Fruit fly (Drosophila melanogaster) whole organism, wandering third instar larva: ENCODE data around the gene Psf2.

Experiments
- Abd-B ChIP-seq: fragments of >200 bp; optimal IDR thresholded peaks from 2 replicates; lab custom pipeline; 2017; ENCODE audit warnings: missing biosample characterization, missing genetic modification characterization
- CG32264 ChIP-seq: fragments of 200-800 bp; sonication (Bioruptor generic); optimal IDR thresholded peaks from 2 replicates; lab custom pipeline; 2016; ENCODE audit warnings: missing biosample characterization, missing genetic modification characterization
- CG9705 ChIP-seq: fragments of 200-800 bp; sonication (Bioruptor generic); optimal IDR thresholded peaks from 2 replicates; lab custom pipeline; 2018; ENCODE audit warnings: missing biosample characterization, mild to moderate bottlenecking, missing genetic modification characterization
- CrebA ChIP-seq: fragments of 200-800 bp; sonication (Bioruptor generic); optimal IDR thresholded peaks from 2 replicates; lab custom pipeline; 2016; ENCODE audit warnings: missing biosample characterization, mild to moderate bottlenecking, missing genetic modification characterization, borderline replicate concordance
- Dfd ChIP-seq: fragments of >200 bp; optimal IDR thresholded peaks from 2 replicates; lab custom pipeline; 2017; ENCODE audit warnings: missing biosample characterization, missing genetic modification characterization
- Dif ChIP-seq: fragments of 200-275, 200-300 bp; sonication (Bioruptor generic); optimal IDR thresholded peaks from 2 replicates; lab custom pipeline; 2018; ENCODE audit warnings: missing biosample characterization, missing genetic modification characterization; ENCODE audit not compliant: partially characterized antibody
- GATAd ChIP-seq: sonication (Bioruptor generic); optimal IDR thresholded peaks from 2 replicates; lab custom pipeline; 2016; ENCODE audit warnings: missing biosample characterization, missing genetic modification characterization
- HLH106 ChIP-seq: fragments of 200-800 bp; optimal IDR thresholded peaks from 3 replicates; lab custom pipeline; 2019; ENCODE audit warnings: missing biosample characterization, mild to moderate bottlenecking, missing genetic modification characterization, moderate library complexity
- Hnf4 ChIP-seq: fragments of 200-800 bp; sonication (Bioruptor generic); optimal IDR thresholded peaks from 2 replicates; lab custom pipeline; 2016; ENCODE audit warnings: missing biosample characterization, mild to moderate bottlenecking, missing genetic modification characterization
- Hr78 ChIP-seq: fragments of >200 bp; optimal IDR thresholded peaks from 2 replicates; lab custom pipeline; 2017; ENCODE audit warnings: missing biosample characterization, missing genetic modification characterization
- Hr83 ChIP-seq: fragments of 200-300 bp; sonication (Bioruptor generic); optimal IDR thresholded peaks from 2 replicates; lab custom pipeline; 2016; ENCODE audit warnings: missing biosample characterization, mild to moderate bottlenecking, missing genetic modification characterization, moderate library complexity; ENCODE audit not compliant: poor library complexity, severe bottlenecking
- Jra ChIP-seq: sonication (Bioruptor generic); optimal IDR thresholded peaks from 2 replicates; lab custom pipeline; 2016; ENCODE audit warnings: missing biosample characterization, missing genetic modification characterization
- Mio ChIP-seq: sonication (Bioruptor generic); optimal IDR thresholded peaks from 2 replicates; lab custom pipeline; 2016; ENCODE audit warnings: missing biosample characterization, missing genetic modification characterization
- Myc ChIP-seq: fragments of >200 bp; optimal IDR thresholded peaks from 2 replicates; lab custom pipeline; 2017
- N ChIP-seq: fragments of >200 bp; optimal IDR thresholded peaks from 2 replicates; lab custom pipeline; 2018; ENCODE audit warnings: missing biosample characterization, missing external identifiers, missing genetic modification characterization
- OdsH ChIP-seq: fragments of 200-800 bp; sonication (Bioruptor generic); optimal IDR thresholded peaks from 2 replicates; lab custom pipeline; 2016; ENCODE audit warnings: missing biosample characterization, mild to moderate bottlenecking, missing genetic modification characterization
- Rel ChIP-seq, 2 experiments: fragments of 200-800 bp; sonication (Bioruptor generic) in 1 of 2; optimal IDR thresholded peaks; 2 replicates in 1 of 2; 3 replicates in 1 of 2; lab custom pipeline; 2016 to 2019; ENCODE audit warnings: mild to moderate bottlenecking in 2 of 2, missing biosample characterization in 2 of 2, missing genetic modification characterization in 2 of 2, moderate library complexity in 1 of 2
- Sp1 ChIP-seq: fragments of 200-800 bp; sonication (Bioruptor generic); optimal IDR thresholded peaks from 3 replicates; lab custom pipeline; 2019; ENCODE audit warnings: missing biosample characterization, mild to moderate bottlenecking, missing genetic modification characterization, moderate library complexity
- Vsx2 ChIP-seq: fragments of 200-300, 225-300 bp; sonication (Bioruptor generic); optimal IDR thresholded peaks from 2 replicates; lab custom pipeline; 2018; ENCODE audit warnings: missing biosample characterization, missing genetic modification characterization; ENCODE audit not compliant: partially characterized antibody
- br ChIP-seq: fragments of 200-800 bp; sonication (Bioruptor generic); optimal IDR thresholded peaks from 2 replicates; lab custom pipeline; 2016; ENCODE audit warnings: missing biosample characterization, missing genetic modification characterization
- brk ChIP-seq: fragments of 200-800 bp; sonication (Bioruptor generic); optimal IDR thresholded peaks from 2 replicates; lab custom pipeline; 2016; ENCODE audit warnings: missing biosample characterization, mild to moderate bottlenecking, missing genetic modification characterization
- dl ChIP-seq, 2 experiments: fragments of 175-275, 200-275 bp in 1 of 2; fragments of 200-275 bp in 1 of 2; sonication (Bioruptor generic); optimal IDR thresholded peaks; lab custom pipeline; 2018; ENCODE audit warnings: mild to moderate bottlenecking in 2 of 2, missing biosample characterization in 2 of 2, missing genetic modification characterization in 2 of 2, moderate library complexity in 2 of 2; ENCODE audit not compliant: partially characterized antibody in 2 of 2, insufficient read depth in 1 of 2
- dmrt93B ChIP-seq: fragments of 200-800 bp; sonication (Bioruptor generic); optimal IDR thresholded peaks from 2 replicates; lab custom pipeline; 2018; ENCODE audit warnings: missing biosample characterization, mild to moderate bottlenecking, missing genetic modification characterization
- dsf ChIP-seq: sonication (Bioruptor generic); optimal IDR thresholded peaks from 2 replicates; lab custom pipeline; 2016; ENCODE audit warnings: missing biosample characterization, missing genetic modification characterization, borderline replicate concordance
- ey ChIP-seq: fragments of 200-800 bp; sonication (Bioruptor generic); optimal IDR thresholded peaks from 2 replicates; lab custom pipeline; 2016; ENCODE audit warnings: missing biosample characterization, missing genetic modification characterization
- foxo ChIP-seq, 2 experiments: fragments of 200-800 bp; sonication (Bioruptor generic); optimal IDR thresholded peaks; 2 replicates in 1 of 2; 3 replicates in 1 of 2; lab custom pipeline; 2016 to 2017; ENCODE audit warnings: missing biosample characterization in 2 of 2, missing genetic modification characterization in 2 of 2
- fru ChIP-seq: fragments of 200-800 bp; sonication (Bioruptor generic); optimal IDR thresholded peaks from 3 replicates; lab custom pipeline; 2016; ENCODE audit warnings: missing biosample characterization, mild to moderate bottlenecking, missing genetic modification characterization
- h ChIP-seq: fragments of 200-800 bp; sonication (Bioruptor generic); optimal IDR thresholded peaks from 3 replicates; lab custom pipeline; 2016; ENCODE audit warnings: missing biosample characterization, mild to moderate bottlenecking, missing genetic modification characterization
- jim ChIP-seq: fragments of 175-275, 200-325 bp; sonication (Bioruptor generic); optimal IDR thresholded peaks from 2 replicates; lab custom pipeline; 2016; ENCODE audit warnings: missing biosample characterization, mild to moderate bottlenecking, missing genetic modification characterization
- lola ChIP-seq: fragments of >200 bp; optimal IDR thresholded peaks from 2 replicates; lab custom pipeline; 2017; ENCODE audit warnings: missing biosample characterization, missing genetic modification characterization
- pan ChIP-seq: fragments of >200 bp; optimal IDR thresholded peaks from 2 replicates; lab custom pipeline; 2017
- psq ChIP-seq: fragments of 200-800 bp; sonication (Bioruptor generic); optimal IDR thresholded peaks from 3 replicates; lab custom pipeline; 2017; ENCODE audit warnings: missing biosample characterization, mild to moderate bottlenecking, missing genetic modification characterization, moderate library complexity
- rgr ChIP-seq: fragments of 200-800 bp; sonication (Bioruptor generic); optimal IDR thresholded peaks from 3 replicates; lab custom pipeline; 2016; ENCODE audit warnings: missing biosample characterization, mild to moderate bottlenecking, missing genetic modification characterization
- sage ChIP-seq: fragments of 200-800 bp; sonication (Bioruptor generic); optimal IDR thresholded peaks from 2 replicates; lab custom pipeline; 2016; ENCODE audit warnings: missing biosample characterization, mild to moderate bottlenecking, missing genetic modification characterization
- sv ChIP-seq: fragments of 200-800 bp; sonication (Bioruptor generic); optimal IDR thresholded peaks from 3 replicates; lab custom pipeline; 2016; ENCODE audit warnings: missing biosample characterization, missing genetic modification characterization
- tai ChIP-seq: sonication (Bioruptor generic); optimal IDR thresholded peaks from 2 replicates; lab custom pipeline; 2016; ENCODE audit warnings: missing biosample characterization, missing genetic modification characterization
- usp ChIP-seq: fragments of >200 bp; optimal IDR thresholded peaks from 2 replicates; lab custom pipeline; 2017; ENCODE audit warnings: missing biosample characterization, missing genetic modification characterization
- woc ChIP-seq: sonication (Bioruptor generic); optimal IDR thresholded peaks from 2 replicates; lab custom pipeline; 2016; ENCODE audit warnings: missing biosample characterization, mild to moderate bottlenecking, missing genetic modification characterization

Psf2 gene

dm6 chr2L:4400653-4401052 is 13.5 kb upstream of the Psf2 start, which contains the start of gene CG33003:
Gene CG33003, plus strand, starts transcription at chr2L:4400953.
- TF ChIP-seq Dif (GFP tag; lab: Kevin White, UChicago) (no peak), N (GFP tag; lab: Kevin White, UChicago) (no peak), foxo (GFP tag; optimal IDR thresholded peaks at IDR 0.05; lab: Kevin White, UChicago) (no peak), fru (GFP tag; lab: Kevin White, UChicago) (no peak), Rel (GFP tag; optimal IDR thresholded peaks at IDR 0.05; lab: Kevin White, UChicago) (no peak), Rel (tag; optimal IDR thresholded peaks at IDR 0.05; lab: Kevin White, UChicago) (no peak), woc (no peak), psq (GFP tag; lab: Kevin White, UChicago) (no peak), sv (GFP tag; lab: Kevin White, UChicago) (no peak), Hnf4 (GFP tag; lab: Kevin White, UChicago) (no peak), ey (GFP tag; lab: Kevin White, UChicago) (no peak), CG32264 (GFP tag; lab: Kevin White, UChicago) (no peak), Dfd (GFP tag; lab: Kevin White, UChicago) (no peak), Jra (GFP tag; lab: Kevin White, UChicago) (no peak), Hr83 (no peak), br (GFP tag; lab: Kevin White, UChicago) (no peak)

- TF ChIP-seq dsf (GFP tag; lab: Kevin White, UChicago) (no peak), tai (GFP tag; lab: Kevin White, UChicago) (no peak), lola (GFP tag; lab: Kevin White, UChicago) (no peak), fru (GFP tag; lab: Kevin White, UChicago) (no peak), Sp1 (GFP tag; lab: Kevin White, UChicago) (no peak), Dif (GFP tag; lab: Kevin White, UChicago) (no peak), Hr83 (no peak), ey (GFP tag; lab: Kevin White, UChicago) (no peak), Rel (GFP tag; optimal IDR thresholded peaks at IDR 0.05; lab: Kevin White, UChicago) (no peak), Rel (tag; optimal IDR thresholded peaks at IDR 0.05; lab: Kevin White, UChicago) (no peak), h (GFP tag; lab: Kevin White, UChicago) (no peak), Vsx2 (no peak), Dfd (GFP tag; lab: Kevin White, UChicago) (no peak), br (GFP tag; lab: Kevin White, UChicago) (no peak), sv (GFP tag; lab: Kevin White, UChicago) (peak; percentile 20), CG9705 (GFP tag; lab: Kevin White, UChicago) (peak; percentile 4), jim (GFP tag; lab: Kevin White, UChicago) (no peak), dl (GFP tag; optimal IDR thresholded peaks at IDR 0.05; lab: Kevin White, UChicago; ENCODE audit: insufficient read depth in 1 of 2, partially characterized antibody in 2 of 2) (no peak), Mio (GFP tag; lab: Kevin White, UChicago) (no peak), foxo (GFP tag; optimal IDR thresholded peaks at IDR 0.05; lab: Kevin White, UChicago) (no peak), psq (GFP tag; lab: Kevin White, UChicago) (peak; percentile 29), woc (no peak), CG32264 (GFP tag; lab: Kevin White, UChicago) (no peak), Hr78 (no peak), sage (GFP tag; lab: Kevin White, UChicago) (no peak), brk (GFP tag; lab: Kevin White, UChicago) (no peak), GATAd (GFP tag; lab: Kevin White, UChicago) (no peak), Abd-B (GFP tag; lab: Kevin White, UChicago) (no peak), rgr (GFP tag; lab: Kevin White, UChicago) (no peak), dmrt93B (GFP tag; lab: Kevin White, UChicago) (no peak), Myc (lab: Kevin White, UChicago) (peak; percentile 71), Hnf4 (GFP tag; lab: Kevin White, UChicago) (no peak), CrebA (GFP tag; lab: Kevin White, UChicago) (no peak), pan (no peak), Jra (GFP tag; lab: Kevin White, UChicago) (no peak), N (GFP tag; lab: Kevin White, UChicago) (no peak), HLH106 (tag; lab: Kevin White, UChicago) (peak; percentile 52), OdsH (GFP tag; lab: Kevin White, UChicago) (peak; percentile 30), usp (GFP tag; lab: Kevin White, UChicago) (no peak)
These were observed 6.8 kb upstream of the Psf2 start, which contains the start of gene CG3652 for dm6 chr2L:4393842-4394421. Gene CG3652, minus strand, starts transcription at chr2L:4393876.
